Worm (Caenorhabditis elegans) whole organism, mixed stage, embryonic: Measurements from ENCODE around the gene C53B4.3.

Experiments used
- ceh-39 ChIP-seq: fragments of 150-350 bp; optimal IDR thresholded peaks from 2 replicates; lab custom pipeline; 2014; ENCODE audit warnings: missing biosample characterization, missing genetic modification characterization
- elt-1 ChIP-seq: sonication (generic microtip); optimal IDR thresholded peaks from 2 replicates; lab custom pipeline; 2017; ENCODE audit warnings: missing genetic modification characterization, mild to moderate bottlenecking, missing compliant biosample characterization, antibody characterized with exemption, moderate library complexity, borderline replicate concordance; ENCODE audit not compliant: insufficient read depth
- nhr-237 ChIP-seq: fragments of 150-350 bp; optimal IDR thresholded peaks from 2 replicates; lab custom pipeline; 2014; ENCODE audit warnings: missing biosample characterization, missing genetic modification characterization
- pha-4 ChIP-seq: fragments of 150-350 bp; optimal IDR thresholded peaks from 2 replicates; lab custom pipeline; 2018; ENCODE audit warnings: missing biosample characterization, missing genetic modification reagents, missing genetic modification characterization
- snpc-4 ChIP-seq: fragments of 150-350 bp; optimal IDR thresholded peaks from 2 replicates; lab custom pipeline; 2014; ENCODE audit warnings: missing biosample characterization, missing genetic modification characterization
- sptf-1 ChIP-seq: sonication (generic microtip); optimal IDR thresholded peaks from 2 replicates; lab custom pipeline; 2017; ENCODE audit warnings: mild to moderate bottlenecking, missing genetic modification characterization, moderate library complexity, missing compliant biosample characterization
- tbx-8 ChIP-seq: fragments of 200-800 bp; sonication (Bioruptor generic); optimal IDR thresholded peaks from 2 replicates; lab custom pipeline; 2018; ENCODE audit warnings: mild to moderate bottlenecking, missing genetic modification characterization, moderate library complexity, missing compliant biosample characterization
- ztf-11 ChIP-seq: fragments of 150-350 bp; optimal IDR thresholded peaks from 2 replicates; lab custom pipeline; 2014; ENCODE audit warnings: missing biosample characterization, missing genetic modification characterization

- TF ChIP-seq nhr-237 (no peak), ztf-11 (tag; lab: Kevin White, UChicago) (no peak), tbx-8 (GFP tag; lab: Kevin White, UChicago) (no peak), sptf-1 (no peak), pha-4 (tag; lab: Kevin White, UChicago) (no peak), snpc-4 (tag; lab: Kevin White, UChicago) (no peak), ceh-39 (tag; lab: Kevin White, UChicago) (no peak), elt-1 (tag; lab: Kevin White, UChicago) (no peak)
These were observed 43.0 kb upstream of the C53B4.3 start, which contains the start of gene acc-2 for ce11 chrIV:9016477-9016876.
